Worm (Caenorhabditis elegans) whole organism, L3 larva: ENCODE data around the gene T23G4.127.

ENCODE experiments used
- ZK546.5 ChIP-seq: sonication (generic microtip); optimal IDR thresholded peaks from 2 replicates; lab custom pipeline; 2017; ENCODE audit warnings: missing biosample characterization, missing genetic modification characterization
- ceh-82 ChIP-seq: fragments of 150-350 bp; optimal IDR thresholded peaks from 2 replicates; lab custom pipeline; 2014; ENCODE audit warnings: missing biosample characterization, missing genetic modification characterization
- daf-12 ChIP-seq: fragments of 150-350 bp; optimal IDR thresholded peaks from 2 replicates; lab custom pipeline; 2014; ENCODE audit warnings: missing biosample characterization, missing genetic modification reagents, missing genetic modification characterization
- nhr-11 ChIP-seq: fragments of 150-350 bp; optimal IDR thresholded peaks from 2 replicates; lab custom pipeline; 2014; ENCODE audit warnings: missing biosample characterization, missing genetic modification characterization
- skn-1 ChIP-seq: fragments of 150-350 bp; optimal IDR thresholded peaks from 2 replicates; lab custom pipeline; 2014; ENCODE audit warnings: missing biosample characterization, missing genetic modification characterization
- snpc-4 ChIP-seq: fragments of 150-350 bp; optimal IDR thresholded peaks from 2 replicates; lab custom pipeline; 2014; ENCODE audit warnings: missing biosample characterization, missing genetic modification characterization
- unc-62 ChIP-seq: fragments of 150-350 bp; sonication (generic microtip); optimal IDR thresholded peaks from 4 replicates; lab custom pipeline; 2014; ENCODE audit warnings: missing biosample characterization, missing genetic modification reagents, missing genetic modification characterization

DNA sequence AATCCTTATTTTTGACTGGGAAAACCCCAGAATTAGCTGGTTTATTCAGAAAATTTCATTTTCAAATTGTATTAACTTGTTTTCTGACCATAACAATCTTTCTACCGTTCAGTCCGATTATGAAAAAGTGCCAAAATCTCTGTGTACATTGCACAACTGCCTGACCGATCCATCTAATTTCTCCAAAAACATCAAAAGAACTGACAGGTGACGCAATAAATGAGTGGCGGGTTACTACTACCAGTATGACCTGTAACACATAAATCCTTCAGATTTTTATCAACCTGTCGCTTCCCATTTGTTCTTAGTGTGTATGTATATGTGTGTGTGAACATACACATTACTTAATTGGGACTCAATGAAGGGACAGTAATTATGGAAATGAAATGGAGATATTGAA, 18.2 kb upstream of the T23G4.127 start:
- TF ChIP-seq ceh-82 (tag; lab: Kevin White, UChicago), result no peak
- no peak for TF ChIP-seq ZK546.5
- no peak for TF ChIP-seq daf-12 (tag; lab: Kevin White, UChicago)
- TF ChIP-seq snpc-4 (tag; lab: Kevin White, UChicago), result no peak
- no peak for TF ChIP-seq nhr-11 (tag; lab: Kevin White, UChicago)
- no peak for TF ChIP-seq skn-1 (tag; lab: Kevin White, UChicago)
- TF ChIP-seq unc-62 (GFP tag; lab: Kevin White, UChicago), result no peak
